Worm (Caenorhabditis elegans): ENCODE measurements around the gene tps-1.

ce11 chrX:17422593-17422992 is 51.7 kb downstream of the tps-1 start:
- TF ChIP-seq W03F9.2 (tag; optimal IDR thresholded peaks at IDR 0.05) (no peak), dao-5 (tag; optimal IDR thresholded peaks at IDR 0.05) (no peak)

All from whole organism, L4/young adult.